In genomic region chrII:10545924-10546783, ce11 we compare ENCODE assay signal across 6 worm cellular contexts.
TF ChIP-seq lines count a peak whose summit lies in the region.

No protein-coding gene starts in this region.

TF ChIP-seq in whole organism, L1 larva, 84 proteins besides CTCF, POLR2A, EP300 and RAD21:
- no peak for TF ChIP-seq efl-1 (optimal IDR thresholded peaks at IDR 0.05; lab: Kevin White, UChicago)
- TF ChIP-seq efl-1 (GFP tag; optimal IDR thresholded peaks at IDR 0.05 in 1 of 2; lab: Kevin White, UChicago): peak in 1 of 2 experiments; percentile 70
- TF ChIP-seq C04F5.9 (tag; optimal IDR thresholded peaks at IDR 0.05; lab: Kevin White, UChicago): no peak
- peak; percentile 13 for TF ChIP-seq nhr-47 (tag; optimal IDR thresholded peaks at IDR 0.05; lab: Kevin White, UChicago)
- peak; percentile 9 for TF ChIP-seq ama-1 (optimal IDR thresholded peaks at IDR 0.05; lab: Kevin White, UChicago)
- TF ChIP-seq dsc-1 (tag; optimal IDR thresholded peaks at IDR 0.05; lab: Kevin White, UChicago): peak; percentile 0
- peak; percentile 36 for TF ChIP-seq fkh-8 (tag; optimal IDR thresholded peaks at IDR 0.05; lab: Kevin White, UChicago)
- TF ChIP-seq sox-4 (tag; optimal IDR thresholded peaks at IDR 0.05; lab: Kevin White, UChicago): no peak
- TF ChIP-seq lin-14 (GFP tag; optimal IDR thresholded peaks at IDR 0.05; lab: Kevin White, UChicago): no peak
- peak; percentile 9 for TF ChIP-seq snu-23 (GFP tag; optimal IDR thresholded peaks at IDR 0.05; lab: Kevin White, UChicago)

TF ChIP-seq in whole organism, L2 larva, 48 proteins besides CTCF, POLR2A, EP300 and RAD21 (continues in another document):
- no peak for TF ChIP-seq nhr-12 (tag; optimal IDR thresholded peaks at IDR 0.05; lab: Kevin White, UChicago)
- no peak for TF ChIP-seq zag-1 (tag; optimal IDR thresholded peaks at IDR 0.05; lab: Kevin White, UChicago)
- no peak for TF ChIP-seq gmeb-1 (tag; optimal IDR thresholded peaks at IDR 0.05; lab: Kevin White, UChicago)
- TF ChIP-seq mab-5 (tag; optimal IDR thresholded peaks at IDR 0.05; lab: Kevin White, UChicago): no peak
- no peak for TF ChIP-seq lin-13 (GFP tag; optimal IDR thresholded peaks at IDR 0.05; lab: Kevin White, UChicago)
- TF ChIP-seq egl-27 (tag; optimal IDR thresholded peaks at IDR 0.05; lab: Kevin White, UChicago): no peak
- no peak for TF ChIP-seq elt-1 (tag; optimal IDR thresholded peaks at IDR 0.05; lab: Kevin White, UChicago)
- no peak for TF ChIP-seq sem-4 (tag; optimal IDR thresholded peaks at IDR 0.05; lab: Kevin White, UChicago)
- TF ChIP-seq lin-39 (tag; optimal IDR thresholded peaks at IDR 0.05; lab: Kevin White, UChicago): no peak
- peak; percentile 25 for TF ChIP-seq sma-3 (GFP tag; optimal IDR thresholded peaks at IDR 0.05; lab: Kevin White, UChicago)
- no peak for TF ChIP-seq mbf-1 (tag; optimal IDR thresholded peaks at IDR 0.05; lab: Kevin White, UChicago)
- TF ChIP-seq nhr-25 (tag; optimal IDR thresholded peaks at IDR 0.05; lab: Kevin White, UChicago): no peak
- peak; percentile 22 for TF ChIP-seq nhr-129 (tag; optimal IDR thresholded peaks at IDR 0.05; lab: Kevin White, UChicago)
- TF ChIP-seq R02D3.7 (tag; optimal IDR thresholded peaks at IDR 0.05; lab: Kevin White, UChicago): no peak
- no peak for TF ChIP-seq alr-1 (tag; optimal IDR thresholded peaks at IDR 0.05; lab: Kevin White, UChicago)
- no peak for TF ChIP-seq unc-39 (tag; optimal IDR thresholded peaks at IDR 0.05; lab: Kevin White, UChicago)
- TF ChIP-seq nhr-23 (tag; optimal IDR thresholded peaks at IDR 0.05; lab: Kevin White, UChicago): no peak
- TF ChIP-seq ceh-16 (tag; optimal IDR thresholded peaks at IDR 0.05; lab: Kevin White, UChicago): no peak

TF ChIP-seq in whole organism, L3 larva, 47 proteins besides CTCF, POLR2A, EP300 and RAD21:
- TF ChIP-seq nhr-43 (tag; optimal IDR thresholded peaks at IDR 0.05; lab: Kevin White, UChicago; ENCODE audit: poor library complexity, severe bottlenecking) (peak; percentile 37), nhr-12 (tag; optimal IDR thresholded peaks at IDR 0.05; lab: Kevin White, UChicago) (no peak), eor-1 (tag; optimal IDR thresholded peaks at IDR 0.05; lab: Kevin White, UChicago) (peak in 1 of 2 experiments; percentile 28), pha-4 (tag; optimal IDR thresholded peaks at IDR 0.05; lab: Kevin White, UChicago) (peak; percentile 3), nhr-11 (tag; optimal IDR thresholded peaks at IDR 0.05; lab: Kevin White, UChicago) (no peak), ama-1 (optimal IDR thresholded peaks at IDR 0.05; lab: Kevin White, UChicago) (peak; percentile 70), nfya-1 (tag; optimal IDR thresholded peaks at IDR 0.05; lab: Kevin White, UChicago; ENCODE audit: insufficient read depth) (peak; percentile 16)

TF ChIP-seq in whole organism, L4 larva, 104 proteins besides CTCF, POLR2A, EP300 and RAD21 (continues in another document):
- TF ChIP-seq daf-12 (tag; optimal IDR thresholded peaks at IDR 0.05; lab: Kevin White, UChicago) (no peak), Y75B8A.6 (GFP tag; IDR thresholded peaks at IDR 0.05; lab: Robert Waterston, UW) (peak; percentile 37; the same call in 1 of the 2 replicates), lin-39 (tag; optimal IDR thresholded peaks at IDR 0.05; lab: Kevin White, UChicago) (no peak), tra-1 (GFP tag; IDR thresholded peaks at IDR 0.05; lab: Robert Waterston, UW) (peak; percentile 41; the same call in 1 of the 2 replicates), zfp-3 (GFP tag; conservative IDR thresholded peaks at IDR 0.05; lab: Robert Waterston, UW) (peak; percentile 8), ZK546.5 (tag; optimal IDR thresholded peaks at IDR 0.05; lab: Kevin White, UChicago) (no peak), F44E2.7 (GFP tag; IDR thresholded peaks at IDR 0.05; lab: Robert Waterston, UW) (no peak), ama-1 (optimal IDR thresholded peaks at IDR 0.05; lab: Kevin White, UChicago) (peak; percentile 28), dmd-8 (GFP tag; IDR thresholded peaks at IDR 0.05; lab: Robert Waterston, UW) (peak; percentile 10; the same call in 1 of the 2 replicates), ceh-62 (tag; optimal IDR thresholded peaks at IDR 0.05; lab: Kevin White, UChicago) (no peak), lim-7 (GFP tag; IDR thresholded peaks at IDR 0.05; lab: Robert Waterston, UW) (peak; percentile 21; the same call in 1 of the 2 replicates), Y5F2A.4 (GFP tag; optimal IDR thresholded peaks at IDR 0.05; lab: Kevin White, UChicago) (no peak), mxl-3 (GFP tag; optimal IDR thresholded peaks at IDR 0.05; lab: Kevin White, UChicago) (peak; percentile 3), aha-1 (tag; lab: Kevin White, UChicago) (peak; percentile 98), snpc-1.2 (GFP tag; IDR thresholded peaks at IDR 0.05; lab: Robert Waterston, UW) (peak; percentile 63; the same call in 1 of the 2 replicates), zag-1 (tag; optimal IDR thresholded peaks at IDR 0.05; lab: Kevin White, UChicago) (no peak), ztf-7 (tag; optimal IDR thresholded peaks at IDR 0.05; lab: Kevin White, UChicago) (peak; percentile 4), dmd-6 (GFP tag; IDR thresholded peaks at IDR 0.05; lab: Robert Waterston, UW) (no peak), lin-1 (GFP tag; IDR thresholded peaks at IDR 0.05; lab: Robert Waterston, UW) (0 out of 2 replicates have a peak, but pooled peaks have one; percentile 18), lin-13 (GFP tag; optimal IDR thresholded peaks at IDR 0.05; lab: Kevin White, UChicago) (no peak)

TF ChIP-seq in whole organism, early embryonic, 17 proteins besides CTCF, POLR2A, EP300 and RAD21:
- TF ChIP-seq F13C5.2 (tag; optimal IDR thresholded peaks at IDR 0.05; lab: Kevin White, UChicago) (no peak), sea-1 (GFP tag; conservative IDR thresholded peaks at IDR 0.05; lab: Robert Waterston, UW) (0 out of 2 replicates have a peak, but pooled peaks have one; percentile 47), tbx-37 (GFP tag; conservative IDR thresholded peaks at IDR 0.05; lab: Robert Waterston, UW) (no peak)

TF ChIP-seq in whole organism, young adult, 124 proteins besides CTCF, POLR2A, EP300 and RAD21 (continues in another document):
- TF ChIP-seq fkh-3 (tag; optimal IDR thresholded peaks at IDR 0.05; lab: Kevin White, UChicago) (peak; percentile 55), atf-7 (tag; optimal IDR thresholded peaks at IDR 0.05; lab: Kevin White, UChicago) (peak; percentile 42), sptf-2 (GFP tag; optimal IDR thresholded peaks at IDR 0.05; lab: Kevin White, UChicago) (no peak), hsf-1 (GFP tag; IDR thresholded peaks at IDR 0.05; lab: Robert Waterston, UW) (peak; percentile 85), chd-7 (tag; optimal IDR thresholded peaks at IDR 0.05; lab: Kevin White, UChicago) (peak; percentile 17), ztf-26 (tag; optimal IDR thresholded peaks at IDR 0.05; lab: Kevin White, UChicago) (no peak), repo-1 (tag; optimal IDR thresholded peaks at IDR 0.05; lab: Kevin White, UChicago) (peak; percentile 73), hmg-1.2 (GFP tag; IDR thresholded peaks at IDR 0.05; lab: Robert Waterston, UW) (peak; percentile 18; the same call in 1 of the 2 replicates), ztf-18 (tag; optimal IDR thresholded peaks at IDR 0.05; lab: Kevin White, UChicago) (no peak), ceh-100 (GFP tag; IDR thresholded peaks at IDR 0.05; lab: Robert Waterston, UW) (0 out of 2 replicates have a peak, but pooled peaks have one; percentile 8), pbrm-1 (GFP tag; IDR thresholded peaks at IDR 0.05; lab: Robert Waterston, UW) (peak; percentile 59; the same call in 1 of the 2 replicates), ama-1 (optimal IDR thresholded peaks at IDR 0.05; lab: Kevin White, UChicago) (peak; percentile 74), ama-1 (GFP tag; optimal IDR thresholded peaks at IDR 0.05; lab: Kevin White, UChicago) (no peak), ztf-6 (GFP tag; IDR thresholded peaks at IDR 0.05; lab: Robert Waterston, UW) (no peak), Y53G8AR.9 (GFP tag; conservative IDR thresholded peaks at IDR 0.05; lab: Robert Waterston, UW) (peak; percentile 32; the same call in 1 of the 2 replicates), dpl-1 (GFP tag; optimal IDR thresholded peaks at IDR 0.05; lab: Kevin White, UChicago) (no peak), Y67H2A.10 (GFP tag; conservative IDR thresholded peaks at IDR 0.05; lab: Robert Waterston, UW) (no peak), F39B2.1 (GFP tag; IDR thresholded peaks at IDR 0.05; lab: Robert Waterston, UW) (no peak), K12H6.12 (tag; optimal IDR thresholded peaks at IDR 0.05; lab: Kevin White, UChicago) (no peak), K11D2.4 (GFP tag; IDR thresholded peaks at IDR 0.05; lab: Robert Waterston, UW) (no peak), snpc-3.4 (tag; optimal IDR thresholded peaks at IDR 0.05; lab: Kevin White, UChicago) (no peak), unc-62 (GFP tag; optimal IDR thresholded peaks at IDR 0.05; lab: Kevin White, UChicago) (no peak), tlf-1 (GFP tag; optimal IDR thresholded peaks at IDR 0.05; lab: Kevin White, UChicago) (peak; percentile 39), athp-1 (tag; optimal IDR thresholded peaks at IDR 0.05; lab: Kevin White, UChicago) (no peak), sdz-38 (tag; optimal IDR thresholded peaks at IDR 0.05; lab: Kevin White, UChicago) (no peak), attf-5 (GFP tag; optimal IDR thresholded peaks at IDR 0.05; lab: Kevin White, UChicago) (no peak), B0336.3 (GFP tag; IDR thresholded peaks at IDR 0.05; lab: Robert Waterston, UW) (peak; percentile 3; the same call in 1 of the 2 replicates), ztf-3 (GFP tag; optimal IDR thresholded peaks at IDR 0.05; lab: Kevin White, UChicago) (no peak), zfh-2 (GFP tag; conservative IDR thresholded peaks at IDR 0.05; lab: Robert Waterston, UW) (peak; percentile 52), F57C9.4 (tag; optimal IDR thresholded peaks at IDR 0.05; lab: Kevin White, UChicago) (no peak), let-526 (GFP tag; IDR thresholded peaks at IDR 0.05; lab: Robert Waterston, UW) (no peak), Y79H2A.3 (GFP tag; conservative IDR thresholded peaks at IDR 0.05; lab: Robert Waterston, UW) (0 out of 2 replicates have a peak, but pooled peaks have one; percentile 8), Y53F4B.3 (GFP tag; IDR thresholded peaks at IDR 0.05; lab: Robert Waterston, UW) (no peak), madf-3 (GFP tag; IDR thresholded peaks at IDR 0.05; lab: Robert Waterston, UW) (peak; percentile 70), akir-1 (GFP tag; optimal IDR thresholded peaks at IDR 0.05; lab: Kevin White, UChicago) (no peak), dpff-1 (tag; optimal IDR thresholded peaks at IDR 0.05; lab: Kevin White, UChicago) (no peak), lin-40 (tag; optimal IDR thresholded peaks at IDR 0.05; lab: Kevin White, UChicago) (no peak), attf-6 (GFP tag; IDR thresholded peaks at IDR 0.05; lab: Robert Waterston, UW) (0 out of 2 replicates have a peak, but pooled peaks have one; percentile 26), attf-3 (GFP tag; conservative IDR thresholded peaks at IDR 0.05; lab: Robert Waterston, UW) (0 out of 2 replicates have a peak, but pooled peaks have one; percentile 20), lag-1 (GFP tag; IDR thresholded peaks at IDR 0.05; lab: Robert Waterston, UW) (no peak)
